Fruit fly (Drosophila melanogaster) whole organism, embryonic: ENCODE measurements around the gene Exn.
A peak's percentile ranks its signal among the peaks of the same experiment; 100 is the strongest.

Source experiments
- Awh ChIP-seq: fragments of 200-800 bp; sonication (Bioruptor generic); IDR thresholded peaks from 2 replicates; pipeline ENCODE4, ENCODE4 v1.3.6; 2022; ENCODE audit warnings: missing biosample characterization, missing genetic modification characterization
- BtbVII ChIP-seq: fragments of 200-800 bp; sonication (Bioruptor generic); optimal IDR thresholded peaks from 3 replicates; lab custom pipeline; 2017; ENCODE audit warnings: missing biosample characterization, mild to moderate bottlenecking, missing genetic modification characterization
- CG10147 ChIP-seq: fragments of 200-800 bp; sonication (Bioruptor generic); optimal IDR thresholded peaks from 2 replicates; lab custom pipeline; 2019; ENCODE audit warnings: missing biosample characterization, mild to moderate bottlenecking, missing genetic modification characterization, moderate library complexity
- CG10366 ChIP-seq: fragments of 200-800 bp; sonication (Bioruptor generic); IDR thresholded peaks from 2 replicates; pipeline ENCODE4 v1.3.6; 2022; ENCODE audit warnings: missing biosample characterization, missing genetic modification characterization
- CG11504 ChIP-seq: fragments of 200-800 bp; sonication (Bioruptor generic); optimal IDR thresholded peaks from 3 replicates; lab custom pipeline; 2019; ENCODE audit warnings: missing biosample characterization, mild to moderate bottlenecking, missing genetic modification characterization, moderate library complexity
- CG11695 ChIP-seq: fragments of 200-800 bp; sonication (Bioruptor generic); IDR thresholded peaks from 3 replicates; pipeline ENCODE4 v1.3.6; 2022; ENCODE audit warnings: missing biosample characterization, missing genetic modification characterization
- CG12236 ChIP-seq: fragments of 200-800 bp; sonication (Bioruptor generic); optimal IDR thresholded peaks from 2 replicates; lab custom pipeline; 2016; ENCODE audit warnings: missing biosample characterization, missing genetic modification characterization
- CG13287 ChIP-seq: fragments of 200-800 bp; sonication (Bioruptor generic); IDR thresholded peaks from 2 replicates; pipeline ENCODE4 v1.3.6; 2022; ENCODE audit warnings: missing biosample characterization, missing genetic modification characterization; ENCODE audit not compliant: partially characterized antibody
- CG15011 ChIP-seq: fragments of 200-800 bp; sonication (Bioruptor generic); optimal IDR thresholded peaks from 3 replicates; lab custom pipeline; 2018; ENCODE audit warnings: missing biosample characterization, mild to moderate bottlenecking, missing genetic modification characterization
- CG15479 ChIP-seq: fragments of 200-800 bp; sonication (Bioruptor generic); optimal IDR thresholded peaks from 3 replicates; lab custom pipeline; 2019; ENCODE audit warnings: missing biosample characterization, mild to moderate bottlenecking, missing genetic modification characterization, moderate library complexity
- CG15514 ChIP-seq: fragments of 200-800 bp; sonication (Bioruptor generic); optimal IDR thresholded peaks from 3 replicates; lab custom pipeline; 2017; ENCODE audit warnings: missing biosample characterization, missing genetic modification characterization, mild to moderate bottlenecking, moderate library complexity, missing genetic modification reagents
- CG15696 ChIP-seq: fragments of 200-800 bp; sonication (Bioruptor generic); optimal IDR thresholded peaks from 2 replicates; lab custom pipeline; 2019; ENCODE audit warnings: missing biosample characterization, mild to moderate bottlenecking, missing genetic modification characterization, moderate library complexity
- CG16863 ChIP-seq: fragments of 200-800 bp; sonication (Bioruptor generic); optimal IDR thresholded peaks from 3 replicates; lab custom pipeline; 2016; ENCODE audit warnings: missing biosample characterization, missing genetic modification characterization
- CG17186 ChIP-seq: fragments of 200-800 bp; sonication (Bioruptor generic); optimal IDR thresholded peaks from 3 replicates; lab custom pipeline; 2017; ENCODE audit warnings: missing biosample characterization, missing genetic modification reagents, missing genetic modification characterization
- CG17359 ChIP-seq: fragments of 200-800 bp; sonication (Bioruptor generic); optimal IDR thresholded peaks from 3 replicates; lab custom pipeline; 2018; ENCODE audit warnings: missing biosample characterization, mild to moderate bottlenecking, missing genetic modification characterization, moderate library complexity
- CG17361 ChIP-seq: fragments of 200-800 bp; sonication (Bioruptor generic); IDR thresholded peaks from 3 replicates; pipeline ENCODE4 v1.3.6; 2022; ENCODE audit warnings: missing biosample characterization, missing genetic modification characterization
- CG2199 ChIP-seq: fragments of 200-800 bp; sonication (Bioruptor generic); IDR thresholded peaks from 3 replicates; pipeline ENCODE4 v1.3.6; 2022; ENCODE audit warnings: missing biosample characterization, missing genetic modification characterization
- CG3995 ChIP-seq: fragments of 200-800 bp; sonication (Bioruptor generic); optimal IDR thresholded peaks from 3 replicates; lab custom pipeline; 2016; ENCODE audit warnings: missing biosample characterization, missing genetic modification characterization
- CG4820 ChIP-seq: fragments of 200-800 bp; sonication (Bioruptor generic); optimal IDR thresholded peaks from 3 replicates; lab custom pipeline; 2016; ENCODE audit warnings: missing biosample characterization, missing genetic modification characterization
- CG4854 ChIP-seq: fragments of 200-800 bp; sonication (Bioruptor generic); optimal IDR thresholded peaks from 2 replicates; lab custom pipeline; 2016; ENCODE audit warnings: missing biosample characterization, missing genetic modification characterization, inconsistent platforms
- CG5953 ChIP-seq: fragments of 200-800 bp; sonication (Bioruptor generic); IDR thresholded peaks from 2 replicates; pipeline ENCODE4 v1.3.6; 2022; ENCODE audit warnings: missing biosample characterization, missing genetic modification characterization
- CG6272 ChIP-seq: fragments of 200-800 bp; sonication (Bioruptor generic); IDR thresholded peaks from 2 replicates; pipeline ENCODE4 v1.3.6; 2022; ENCODE audit warnings: missing biosample characterization, missing genetic modification characterization
- CG7357 ChIP-seq: fragments of 200-800 bp; sonication (Bioruptor generic); IDR thresholded peaks from 3 replicates; pipeline ENCODE4 v1.3.6; 2022; ENCODE audit warnings: missing biosample characterization, missing genetic modification characterization
- CoRest ChIP-seq: fragments of 200-800 bp; sonication (Bioruptor generic); optimal IDR thresholded peaks from 3 replicates; lab custom pipeline; 2018; ENCODE audit warnings: missing biosample characterization, mild to moderate bottlenecking, missing genetic modification characterization, moderate library complexity
- D19B ChIP-seq: fragments of 200-800 bp; sonication (Bioruptor generic); optimal IDR thresholded peaks from 2 replicates; lab custom pipeline; 2017; ENCODE audit warnings: missing biosample characterization, mild to moderate bottlenecking, missing genetic modification characterization
- E2f1 ChIP-seq: fragments of 200-800 bp; sonication (Bioruptor generic); IDR thresholded peaks from 2 replicates; pipeline ENCODE4 v1.3.6; 2022; ENCODE audit warnings: missing biosample characterization, missing genetic modification characterization
- Gsc ChIP-seq: fragments of 200-800 bp; sonication (Bioruptor generic); IDR thresholded peaks from 2 replicates; pipeline ENCODE4 v1.3.6; 2022; ENCODE audit warnings: missing biosample characterization, missing genetic modification characterization
- Max ChIP-seq: fragments of 200-800 bp; sonication (Bioruptor generic); optimal IDR thresholded peaks from 2 replicates; lab custom pipeline; 2016; ENCODE audit warnings: missing biosample characterization, mild to moderate bottlenecking, missing genetic modification characterization
- Med ChIP-seq: fragments of 200-800 bp; sonication (Bioruptor generic); peaks from one replicate; lab custom pipeline; 2016; ENCODE audit warnings: missing biosample characterization, missing genetic modification characterization, mild to moderate bottlenecking, inconsistent platforms, moderate library complexity
- Myb ChIP-seq: fragments of 200-800 bp; sonication (Bioruptor generic); optimal IDR thresholded peaks from 2 replicates; lab custom pipeline; 2016; ENCODE audit warnings: missing biosample characterization, missing genetic modification characterization
- NK7.1 ChIP-seq: fragments of 200-800 bp; sonication (Bioruptor generic); optimal IDR thresholded peaks from 3 replicates; lab custom pipeline; 2016; ENCODE audit warnings: missing biosample characterization, missing genetic modification characterization
- Rx ChIP-seq: fragments of 200-800 bp; sonication (Bioruptor generic); IDR thresholded peaks from 2 replicates; pipeline ENCODE4 v1.3.6; 2022; ENCODE audit warnings: missing biosample characterization, missing genetic modification characterization
- Stat92E ChIP-seq, 3 experiments: fragments of >200 bp in 2 of 3; fragments of 200-800 bp in 1 of 3; sonication (Bioruptor generic) in 1 of 3; optimal IDR thresholded peaks; 2 replicates each; lab custom pipeline; 2017 to 2019; ENCODE audit warnings: missing biosample characterization in 3 of 3, missing genetic modification characterization in 3 of 3, mild to moderate bottlenecking in 1 of 3, moderate library complexity in 1 of 3
- al ChIP-seq: fragments of 200-800 bp; sonication (Bioruptor generic); IDR thresholded peaks from 2 replicates; pipeline ENCODE4 v1.3.6; 2022; ENCODE audit warnings: missing biosample characterization, missing genetic modification characterization
- cato ChIP-seq: fragments of 200-800 bp; sonication (Bioruptor generic); optimal IDR thresholded peaks from 2 replicates; lab custom pipeline; 2016; ENCODE audit warnings: missing biosample characterization, missing genetic modification characterization, borderline replicate concordance
- disco-r ChIP-seq: fragments of 200-800 bp; sonication (Bioruptor generic); optimal IDR thresholded peaks from 2 replicates; lab custom pipeline; 2016; ENCODE audit warnings: missing biosample characterization, missing genetic modification characterization
- ftz-f1 ChIP-seq: fragments of 200-800 bp; sonication (Bioruptor generic); optimal IDR thresholded peaks from 2 replicates; lab custom pipeline; 2016; ENCODE audit warnings: missing biosample characterization, missing genetic modification characterization
- gsb-n ChIP-seq: fragments of 200-800 bp; sonication (Bioruptor generic); optimal IDR thresholded peaks from 3 replicates; lab custom pipeline; 2018; ENCODE audit warnings: missing biosample characterization, mild to moderate bottlenecking, missing genetic modification characterization
- hkb ChIP-seq, 2 experiments: fragments of 200-800 bp in 1 of 2; fragments of >200 bp in 1 of 2; sonication (Bioruptor generic) in 1 of 2; IDR thresholded peaks in 1 of 2; optimal IDR thresholded peaks in 1 of 2; 2 replicates each; pipeline versions ENCODE4 v1.3.6 to Lab custom; 2017 to 2022; ENCODE audit warnings: missing biosample characterization in 1 of 2, missing genetic modification characterization in 1 of 2
- kay ChIP-seq: fragments of 200-800 bp; sonication (Bioruptor generic); optimal IDR thresholded peaks from 2 replicates; lab custom pipeline; 2016; ENCODE audit warnings: missing biosample characterization, missing genetic modification characterization
- mam ChIP-seq: fragments of 200-800 bp; sonication (Bioruptor generic); optimal IDR thresholded peaks from 3 replicates; lab custom pipeline; 2016; ENCODE audit warnings: missing biosample characterization, missing genetic modification characterization
- mld ChIP-seq: fragments of 200-800 bp; sonication (Bioruptor generic); IDR thresholded peaks from 3 replicates; pipeline ENCODE4 v1.3.6; 2022; ENCODE audit warnings: missing biosample characterization, missing genetic modification characterization; ENCODE audit not compliant: partially characterized antibody
- nom ChIP-seq: fragments of 200-800 bp; sonication (Bioruptor generic); optimal IDR thresholded peaks from 2 replicates; lab custom pipeline; 2017; ENCODE audit warnings: missing biosample characterization, missing genetic modification characterization, mild to moderate bottlenecking, moderate library complexity, missing genetic modification reagents
- onecut ChIP-seq: fragments of 200-800 bp; sonication (Bioruptor generic); IDR thresholded peaks from 2 replicates; pipeline ENCODE4 v1.3.6; 2022; ENCODE audit warnings: missing biosample characterization, missing genetic modification characterization
- pan ChIP-seq, 4 experiments: fragments of >200 bp in 3 of 4; fragments of 200-800 bp in 1 of 4; sonication (Bioruptor generic) in 1 of 4; optimal IDR thresholded peaks in 3 of 4; IDR thresholded peaks in 1 of 4; 2 replicates each; pipeline versions ENCODE4 v1.3.6 to Lab custom; 2017 to 2022; ENCODE audit warnings: missing biosample characterization in 2 of 4, missing genetic modification characterization in 2 of 4, mixed read lengths in 1 of 4
- pb ChIP-seq: fragments of 200-800 bp; sonication (Bioruptor generic); optimal IDR thresholded peaks from 3 replicates; lab custom pipeline; 2016; ENCODE audit warnings: missing biosample characterization, missing genetic modification characterization
- ranshi ChIP-seq: fragments of 200-800 bp; sonication (Bioruptor generic); IDR thresholded peaks from 2 replicates; pipeline ENCODE4 v1.3.6; 2022; ENCODE audit warnings: missing biosample characterization, missing genetic modification characterization
- rib ChIP-seq: fragments of 200-800 bp; sonication (Bioruptor generic); IDR thresholded peaks from 2 replicates; pipeline ENCODE4 v1.3.6; 2022; ENCODE audit warnings: missing biosample characterization, missing genetic modification characterization
- sr ChIP-seq: fragments of 200-800 bp; sonication (Bioruptor generic); IDR thresholded peaks from 3 replicates; pipeline ENCODE4 v1.3.6; 2022; ENCODE audit warnings: missing biosample characterization, missing genetic modification characterization

Gene Exn

dm6 chr3L:17004218-17004759 is 34.5 kb downstream of the Exn start (continued):
- TF ChIP-seq CG5953 (GFP tag; lab: Robert Waterston, UW): peak; percentile 72
- peak; percentile 91 for TF ChIP-seq al (GFP tag; lab: Robert Waterston, UW)
- no peak for TF ChIP-seq ftz-f1
- peak; percentile 79 for TF ChIP-seq CG6272 (GFP tag; lab: Robert Waterston, UW)
- peak; percentile 72 for TF ChIP-seq D19B (GFP tag; lab: Kevin White, UChicago)
- peak; percentile 88 for TF ChIP-seq mam (GFP tag; lab: Kevin White, UChicago)
- peak; percentile 87 for TF ChIP-seq CG10147 (GFP tag; lab: Kevin White, UChicago)
- no peak; the same call in 2 of the 3 replicates for TF ChIP-seq CG2199 (GFP tag; lab: Robert Waterston, UW)
- peak; percentile 83 for TF ChIP-seq ranshi
- TF ChIP-seq CG17359 (tag; lab: Kevin White, UChicago): peak; percentile 72
- peak; percentile 7 for TF ChIP-seq CG3995
- peak; percentile 63 for TF ChIP-seq Awh (GFP tag; lab: Robert Waterston, UW)
- peak; percentile 80 for TF ChIP-seq Rx (GFP tag; lab: Robert Waterston, UW)
- peak; percentile 98 for TF ChIP-seq Med
- TF ChIP-seq sr: 0 out of 3 replicates have a peak, but pooled peaks have one; percentile 19
- peak; percentile 67 for TF ChIP-seq cato
- TF ChIP-seq pb: peak; percentile 72
- peak; percentile 9 for TF ChIP-seq kay
- peak; percentile 70 for TF ChIP-seq CG17186 (GFP tag; lab: Kevin White, UChicago)
- peak; percentile 89 for TF ChIP-seq nom (GFP tag; lab: Kevin White, UChicago)
- TF ChIP-seq Max (GFP tag; lab: Kevin White, UChicago): peak; percentile 78
- peak; percentile 81 for TF ChIP-seq CG4820 (GFP tag; lab: Kevin White, UChicago)
- peak; percentile 91 for TF ChIP-seq CG11695 (GFP tag; lab: Robert Waterston, UW)
- TF ChIP-seq NK7.1 (GFP tag; lab: Kevin White, UChicago): peak; percentile 82
- peak; percentile 80 for TF ChIP-seq Myb (GFP tag; lab: Kevin White, UChicago)
- peak; percentile 93 for TF ChIP-seq CG11504 (tag; lab: Kevin White, UChicago)
- TF ChIP-seq CG12236 (GFP tag; lab: Kevin White, UChicago): peak; percentile 85
- no peak for TF ChIP-seq pan (optimal IDR thresholded peaks at IDR 0.05; lab: Kevin White, UChicago)
- TF ChIP-seq pan (GFP tag; optimal IDR thresholded peaks at IDR 0.05 in 1 of 2, IDR thresholded peaks at IDR 0.05 in 1 of 2): peak in 1 of 2 experiments; percentile 89
- TF ChIP-seq gsb-n (tag; lab: Kevin White, UChicago): peak; percentile 63
- peak; percentile 81 for TF ChIP-seq BtbVII (GFP tag; lab: Kevin White, UChicago)
- TF ChIP-seq rib (GFP tag; lab: Robert Waterston, UW): peak; percentile 67; the same call in 1 of the 2 replicates
- peak; percentile 81 for TF ChIP-seq CG4854 (GFP tag; lab: Kevin White, UChicago)
- no peak for TF ChIP-seq mld (GFP tag; lab: Robert Waterston, UW)
- TF ChIP-seq CG15696 (tag; lab: Kevin White, UChicago): peak; percentile 44
- peak; percentile 79 for TF ChIP-seq CG16863 (GFP tag; lab: Kevin White, UChicago)
- no peak for TF ChIP-seq Stat92E (GFP tag; optimal IDR thresholded peaks at IDR 0.05; lab: Kevin White, UChicago)
- peak; percentile 80 for TF ChIP-seq E2f1 (GFP tag; lab: Robert Waterston, UW)
- TF ChIP-seq CG15514 (GFP tag; lab: Kevin White, UChicago): peak; percentile 66
- peak; percentile 64 for TF ChIP-seq onecut (GFP tag; lab: Robert Waterston, UW)
- peak; percentile 83 for TF ChIP-seq CG10366 (GFP tag; lab: Robert Waterston, UW)
- TF ChIP-seq CG17361 (GFP tag; lab: Robert Waterston, UW): peak; percentile 88
- peak; percentile 94 for TF ChIP-seq CoRest (tag; lab: Kevin White, UChicago)
- no peak for TF ChIP-seq hkb (optimal IDR thresholded peaks at IDR 0.05; lab: Kevin White, UChicago)
- TF ChIP-seq hkb (GFP tag; IDR thresholded peaks at IDR 0.05; lab: Robert Waterston, UW): peak; percentile 89
- no peak for TF ChIP-seq CG13287 (GFP tag; lab: Robert Waterston, UW)
- TF ChIP-seq CG15479 (GFP tag; lab: Kevin White, UChicago): no peak
- peak; percentile 62 for TF ChIP-seq Gsc
- TF ChIP-seq CG7357 (GFP tag; lab: Robert Waterston, UW): peak; percentile 83
- TF ChIP-seq CG15011: peak; percentile 85
- peak; percentile 86 for TF ChIP-seq disco-r
